Fruit fly (Drosophila melanogaster): ENCODE results near the gene CG11570.

CG11570 gene

DNA sequence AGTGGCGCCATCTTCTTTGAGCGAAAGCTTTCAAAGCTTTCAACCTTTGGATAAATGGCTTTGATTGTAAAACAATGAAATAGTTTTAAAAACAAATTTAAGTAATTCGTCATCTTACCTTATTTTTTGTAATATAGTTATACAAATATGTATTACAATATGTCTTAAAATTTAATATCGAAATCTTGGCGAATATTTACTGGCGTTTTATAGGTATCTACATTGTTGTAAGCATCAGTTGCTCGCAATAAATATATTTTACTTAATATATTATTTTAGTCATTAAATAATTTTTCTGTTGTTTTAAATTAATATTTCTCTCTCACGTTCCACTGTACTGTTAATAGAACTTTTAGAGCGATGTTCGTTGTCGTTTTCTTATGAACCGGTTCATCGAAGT, 16.0 kb downstream of the CG11570 start, which contains the start of gene Rpt4R:
Gene Rpt4R (plus strand): TSS at position 301 of the 400 bp plus-strand sequence.
- TF ChIP-seq CTCF (GFP tag; optimal IDR thresholded peaks at IDR 0.05) (peak; percentile 75), CG7372 (GFP tag; IDR thresholded peaks at IDR 0.05) (no peak), Fer1 (GFP tag; optimal IDR thresholded peaks at IDR 0.05) (no peak), D (optimal IDR thresholded peaks at IDR 0.05) (no peak), D (GFP tag; optimal IDR thresholded peaks at IDR 0.05) (no peak), HLHmδ (GFP tag; optimal IDR thresholded peaks at IDR 0.05) (no peak), Gug (GFP tag; IDR thresholded peaks at IDR 0.05) (no peak), Camta (GFP tag; optimal IDR thresholded peaks at IDR 0.05) (no peak), CG15514 (GFP tag; optimal IDR thresholded peaks at IDR 0.05) (peak; percentile 17), Atf-2 (GFP tag; optimal IDR thresholded peaks at IDR 0.05) (no peak), stc (GFP tag; IDR thresholded peaks at IDR 0.05) (no peak)

DNA sequence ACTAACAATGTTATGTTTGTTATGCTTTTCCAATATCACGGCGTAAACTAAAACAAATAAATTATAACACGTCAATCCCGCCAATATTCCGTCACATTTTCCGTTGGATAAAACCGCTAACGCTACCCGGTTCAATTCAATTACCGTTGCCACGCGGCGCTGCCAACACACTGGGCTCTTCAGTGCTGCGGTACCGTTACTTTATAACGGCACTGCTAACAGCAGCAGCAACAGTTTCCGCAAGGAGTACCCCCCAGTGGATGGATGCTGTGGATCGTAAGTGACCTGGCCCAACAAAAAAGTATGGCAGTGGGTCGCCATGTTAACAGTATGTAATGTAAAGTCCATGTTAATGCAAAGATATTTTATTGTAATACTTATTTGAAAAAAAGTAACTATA, 18.9 kb downstream of the CG11570 start, which contains the start of gene CG44837:
Gene CG44837 (minus strand): TSS at position 157 of the 400 bp plus-strand sequence.
- TF ChIP-seq stwl (tag; optimal IDR thresholded peaks at IDR 0.05) (peak; percentile 32), Hmr (GFP tag; optimal IDR thresholded peaks at IDR 0.05) (no peak), CG15011 (GFP tag; optimal IDR thresholded peaks at IDR 0.05) (no peak), trem (tag; optimal IDR thresholded peaks at IDR 0.05) (peak; percentile 8), HLH54F (GFP tag; optimal IDR thresholded peaks at IDR 0.05) (no peak), bigmax (GFP tag; optimal IDR thresholded peaks at IDR 0.05) (no peak), CG17612 (GFP tag; IDR thresholded peaks at IDR 0.05) (no peak), jigr1 (GFP tag; IDR thresholded peaks at IDR 0.05) (no peak), caup (GFP tag; optimal IDR thresholded peaks at IDR 0.05; ENCODE audit: severe bottlenecking) (no peak), Asciz (GFP tag; optimal IDR thresholded peaks at IDR 0.05) (no peak), CG31441 (GFP tag; IDR thresholded peaks at IDR 0.05) (no peak), CG3065 (GFP tag; optimal IDR thresholded peaks at IDR 0.05) (no peak), CG2120 (GFP tag; optimal IDR thresholded peaks at IDR 0.05) (no peak), CG11696 (GFP tag; IDR thresholded peaks at IDR 0.05) (no peak), sob (GFP tag; IDR thresholded peaks at IDR 0.05) (no peak), CG12769 (tag; optimal IDR thresholded peaks at IDR 0.05) (no peak), CG9932 (GFP tag; IDR thresholded peaks at IDR 0.05) (no peak), Elba2 (GFP tag; optimal IDR thresholded peaks at IDR 0.05) (no peak), CG7928 (GFP tag; optimal IDR thresholded peaks at IDR 0.05) (no peak), CG11504 (tag; optimal IDR thresholded peaks at IDR 0.05) (no peak), Fer2 (tag; optimal IDR thresholded peaks at IDR 0.05) (no peak), Atf3 (GFP tag; optimal IDR thresholded peaks at IDR 0.05) (no peak), Med (GFP tag) (peak; percentile 7), tll (GFP tag; optimal IDR thresholded peaks at IDR 0.05) (no peak), Dip3 (GFP tag; optimal IDR thresholded peaks at IDR 0.05) (no peak), CG17361 (GFP tag; IDR thresholded peaks at IDR 0.05) (no peak), Nf-YB (GFP tag; optimal IDR thresholded peaks at IDR 0.05) (no peak), scrt (GFP tag; optimal IDR thresholded peaks at IDR 0.05) (peak; percentile 84), rib (GFP tag; IDR thresholded peaks at IDR 0.05) (no peak)

DNA sequence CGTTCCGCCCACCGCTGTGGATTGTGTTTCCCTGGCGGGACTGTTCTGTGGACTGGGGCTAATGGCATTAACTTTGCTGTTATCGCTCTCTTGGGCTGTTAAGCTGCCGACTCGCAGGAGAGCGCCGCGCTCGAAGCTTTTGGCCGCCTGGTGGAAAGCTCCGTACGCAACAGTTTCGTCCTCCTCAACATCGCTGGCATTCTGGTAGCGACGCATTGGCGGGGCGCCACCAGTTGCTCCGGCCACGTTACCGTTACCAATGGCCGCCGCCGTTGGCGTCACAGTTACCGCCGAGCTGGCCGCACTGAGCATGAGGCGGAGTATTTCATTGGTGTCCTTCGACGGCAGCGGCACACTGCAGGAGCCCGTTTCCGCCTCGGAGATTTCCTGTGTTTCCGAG, 20.3 kb downstream of the CG11570 start:
- TF ChIP-seq CG7928 (GFP tag; optimal IDR thresholded peaks at IDR 0.05): no peak
- peak; percentile 93 for TF ChIP-seq scrt (GFP tag; optimal IDR thresholded peaks at IDR 0.05)
- peak; percentile 48 for TF ChIP-seq Ets65A (GFP tag)
- 0 out of 3 replicates have a peak, but pooled peaks have one; percentile 25 for TF ChIP-seq zen2 (GFP tag; IDR thresholded peaks at IDR 0.05; ENCODE audit: partially characterized antibody)
- TF ChIP-seq CG8924 (tag; optimal IDR thresholded peaks at IDR 0.05): no peak
- 0 out of 2 replicates have a peak, but pooled peaks have one; percentile 6 for TF ChIP-seq CG6689 (GFP tag; IDR thresholded peaks at IDR 0.05)

All from whole organism, embryonic.